Worm (Caenorhabditis elegans) whole organism, L2 larva: ENCODE measurements around the gene Y62H9A.8.

Experiments used
- F13H6.1 ChIP-seq: sonication (generic microtip); optimal IDR thresholded peaks from 2 replicates; lab custom pipeline; 2016; ENCODE audit warnings: missing genetic modification characterization, missing compliant biosample characterization
- Y55F3AM.14 ChIP-seq: fragments of 200-800 bp; sonication (Bioruptor generic); optimal IDR thresholded peaks from 2 replicates; lab custom pipeline; 2018; ENCODE audit warnings: mild to moderate bottlenecking, missing genetic modification characterization, missing compliant biosample characterization
- ZK546.5 ChIP-seq: sonication (generic microtip); optimal IDR thresholded peaks from 2 replicates; lab custom pipeline; 2017; ENCODE audit warnings: missing biosample characterization, missing genetic modification characterization
- alr-1 ChIP-seq: fragments of 150-350 bp; optimal IDR thresholded peaks from 2 replicates; lab custom pipeline; 2014; ENCODE audit warnings: missing biosample characterization, missing genetic modification characterization
- ama-1 ChIP-seq: fragments of 150-350 bp; optimal IDR thresholded peaks from 2 replicates; lab custom pipeline; 2018; ENCODE audit warnings: inconsistent platforms
- blmp-1 ChIP-seq: sonication (generic microtip); optimal IDR thresholded peaks from 2 replicates; lab custom pipeline; 2017; ENCODE audit warnings: missing genetic modification characterization, mild to moderate bottlenecking, missing compliant biosample characterization, antibody characterized with exemption, moderate library complexity; ENCODE audit not compliant: insufficient read depth
- ceh-16 ChIP-seq: fragments of 150-350 bp; optimal IDR thresholded peaks from 2 replicates; lab custom pipeline; 2014; ENCODE audit warnings: missing biosample characterization, missing genetic modification characterization
- ceh-82 ChIP-seq: fragments of 150-350 bp; optimal IDR thresholded peaks from 2 replicates; lab custom pipeline; 2014; ENCODE audit warnings: missing biosample characterization, missing genetic modification characterization
- crh-2 ChIP-seq: sonication (generic microtip); optimal IDR thresholded peaks from 2 replicates; lab custom pipeline; 2017; ENCODE audit warnings: missing biosample characterization, missing genetic modification characterization
- dmd-4 ChIP-seq: sonication (generic microtip); optimal IDR thresholded peaks from 2 replicates; lab custom pipeline; 2017; ENCODE audit warnings: missing biosample characterization, missing genetic modification characterization
- egl-27 ChIP-seq: sonication (generic microtip); optimal IDR thresholded peaks from 3 replicates; lab custom pipeline; 2017; ENCODE audit warnings: missing biosample characterization, missing genetic modification reagents, missing genetic modification characterization
- elt-1 ChIP-seq: fragments of 150-350 bp; optimal IDR thresholded peaks from 2 replicates; lab custom pipeline; 2014; ENCODE audit warnings: missing biosample characterization, missing genetic modification characterization
- fos-1 ChIP-seq: fragments of 150-350 bp; optimal IDR thresholded peaks from 2 replicates; lab custom pipeline; 2014; ENCODE audit warnings: missing biosample characterization, missing genetic modification characterization
- gmeb-1 ChIP-seq: fragments of 150-350 bp; optimal IDR thresholded peaks from 2 replicates; lab custom pipeline; 2014; ENCODE audit warnings: missing biosample characterization, missing genetic modification characterization
- lin-13 ChIP-seq: fragments of 150-350 bp; optimal IDR thresholded peaks from 2 replicates; lab custom pipeline; 2014; ENCODE audit warnings: missing biosample characterization, missing genetic modification reagents, missing genetic modification characterization
- lin-39 ChIP-seq: fragments of 150-350 bp; optimal IDR thresholded peaks from 2 replicates; lab custom pipeline; 2014; ENCODE audit warnings: missing biosample characterization, missing genetic modification reagents, missing genetic modification characterization
- mab-5 ChIP-seq: fragments of 150-350 bp; optimal IDR thresholded peaks from 2 replicates; lab custom pipeline; 2014; ENCODE audit warnings: missing biosample characterization, missing genetic modification characterization
- nhr-10 ChIP-seq: sonication (generic microtip); optimal IDR thresholded peaks from 2 replicates; lab custom pipeline; 2017; ENCODE audit warnings: missing biosample characterization, missing genetic modification characterization
- nhr-11 ChIP-seq: fragments of 150-350 bp; optimal IDR thresholded peaks from 2 replicates; lab custom pipeline; 2014; ENCODE audit warnings: missing biosample characterization, missing genetic modification characterization
- nhr-12 ChIP-seq: fragments of 150-350 bp; optimal IDR thresholded peaks from 2 replicates; lab custom pipeline; 2014; ENCODE audit warnings: missing biosample characterization, missing genetic modification characterization
- nhr-21 ChIP-seq: fragments of 150-350 bp; optimal IDR thresholded peaks from 2 replicates; lab custom pipeline; 2014; ENCODE audit warnings: missing biosample characterization, missing genetic modification characterization
- nhr-237 ChIP-seq: fragments of 150-350 bp; optimal IDR thresholded peaks from 2 replicates; lab custom pipeline; 2014; ENCODE audit warnings: missing biosample characterization, missing genetic modification characterization
- nhr-25 ChIP-seq: fragments of 150-350 bp; sonication (generic microtip); optimal IDR thresholded peaks from 3 replicates; lab custom pipeline; 2014; ENCODE audit warnings: missing biosample characterization, missing genetic modification characterization
- nhr-6 ChIP-seq: fragments of 150-350 bp; optimal IDR thresholded peaks from 2 replicates; lab custom pipeline; 2014; ENCODE audit warnings: missing biosample characterization, missing genetic modification characterization
- nhr-77 ChIP-seq: fragments of 150-350 bp; optimal IDR thresholded peaks from 2 replicates; lab custom pipeline; 2014; ENCODE audit warnings: missing biosample characterization, missing genetic modification characterization
- peb-1 ChIP-seq: fragments of 150-350 bp; optimal IDR thresholded peaks from 2 replicates; lab custom pipeline; 2014; ENCODE audit warnings: missing biosample characterization, missing genetic modification characterization
- sem-4 ChIP-seq: fragments of 150-350 bp; optimal IDR thresholded peaks from 2 replicates; lab custom pipeline; 2014; ENCODE audit warnings: missing biosample characterization, missing genetic modification reagents, missing genetic modification characterization
- skn-1 ChIP-seq: sonication (generic microtip); optimal IDR thresholded peaks from 2 replicates; lab custom pipeline; 2017; ENCODE audit warnings: missing biosample characterization, missing genetic modification characterization
- sma-9 ChIP-seq, 2 experiments: fragments of 150-350 bp in 1 of 2; sonication (generic microtip) in 1 of 2; optimal IDR thresholded peaks; 2 replicates each; lab custom pipeline; 2014 to 2016; ENCODE audit warnings: missing genetic modification characterization in 2 of 2, mild to moderate bottlenecking in 1 of 2, missing biosample characterization in 1 of 2, missing compliant biosample characterization in 1 of 2, missing genetic modification reagents in 1 of 2, moderate library complexity in 1 of 2
- unc-39 ChIP-seq: fragments of 150-350 bp; optimal IDR thresholded peaks from 2 replicates; lab custom pipeline; 2014; ENCODE audit warnings: missing biosample characterization, missing genetic modification characterization
- unc-55 ChIP-seq: fragments of 150-350 bp; sonication (generic microtip); optimal IDR thresholded peaks from 3 replicates; lab custom pipeline; 2014; ENCODE audit warnings: missing biosample characterization, missing genetic modification reagents, missing genetic modification characterization
- unc-62 ChIP-seq: fragments of 150-350 bp; optimal IDR thresholded peaks from 2 replicates; lab custom pipeline; 2014; ENCODE audit warnings: missing biosample characterization, missing genetic modification reagents, missing genetic modification characterization
- ztf-1 ChIP-seq: fragments of 200-800 bp; sonication (Bioruptor generic); conservative IDR thresholded peaks from 2 replicates; pipeline ENCODE4 v1.3.6; 2022; ENCODE audit warnings: missing genetic modification characterization, missing compliant biosample characterization
- ztf-11 ChIP-seq: sonication (generic microtip); optimal IDR thresholded peaks from 2 replicates; lab custom pipeline; 2017; ENCODE audit warnings: missing biosample characterization, missing genetic modification characterization
- ztf-4 ChIP-seq: fragments of 150-350 bp; optimal IDR thresholded peaks from 2 replicates; lab custom pipeline; 2014; ENCODE audit warnings: missing biosample characterization, missing genetic modification characterization

Gene Y62H9A.8

DNA sequence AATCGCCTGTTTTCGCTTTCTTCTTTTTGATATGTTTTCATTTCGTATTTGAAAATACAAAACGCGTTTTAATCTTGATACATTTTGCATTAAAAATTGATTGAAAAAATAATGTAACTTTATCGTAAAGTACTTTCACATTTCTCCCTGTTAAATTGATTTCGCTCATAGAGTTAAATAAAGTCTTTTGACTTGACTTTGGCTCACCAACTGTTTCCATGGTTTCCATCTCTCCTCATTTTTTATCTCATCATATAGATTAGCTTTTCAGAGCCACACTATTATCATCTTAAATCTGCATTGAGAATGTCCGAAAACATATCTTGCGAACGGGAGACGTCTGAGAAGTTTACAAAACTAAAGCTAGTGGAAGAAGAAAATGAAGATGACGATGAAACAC lies 28.9 kb downstream of the Y62H9A.8 start, which contains the start of gene F54F7.10:
TSS of gene F54F7.10 (plus strand) at position 301 of the 400 bp plus-strand sequence.
- TF ChIP-seq nhr-12 (no peak), nhr-25 (no peak), blmp-1 (tag; lab: Kevin White, UChicago) (no peak), peb-1 (tag; lab: Kevin White, UChicago) (no peak), ztf-11 (no peak), nhr-237 (tag; lab: Kevin White, UChicago) (no peak), ceh-16 (tag; lab: Kevin White, UChicago) (no peak), dmd-4 (tag; lab: Kevin White, UChicago) (no peak), unc-62 (GFP tag; lab: Kevin White, UChicago) (no peak), nhr-77 (tag; lab: Kevin White, UChicago) (no peak), F13H6.1 (tag; lab: Kevin White, UChicago) (no peak), gmeb-1 (no peak), elt-1 (tag; lab: Kevin White, UChicago) (no peak), sem-4 (tag; lab: Kevin White, UChicago) (no peak), crh-2 (tag; lab: Kevin White, UChicago) (no peak), nhr-21 (tag; lab: Kevin White, UChicago) (no peak), ztf-4 (tag; lab: Kevin White, UChicago) (no peak), ama-1 (lab: Kevin White, UChicago) (no peak), unc-39 (tag; lab: Kevin White, UChicago) (no peak)

DNA sequence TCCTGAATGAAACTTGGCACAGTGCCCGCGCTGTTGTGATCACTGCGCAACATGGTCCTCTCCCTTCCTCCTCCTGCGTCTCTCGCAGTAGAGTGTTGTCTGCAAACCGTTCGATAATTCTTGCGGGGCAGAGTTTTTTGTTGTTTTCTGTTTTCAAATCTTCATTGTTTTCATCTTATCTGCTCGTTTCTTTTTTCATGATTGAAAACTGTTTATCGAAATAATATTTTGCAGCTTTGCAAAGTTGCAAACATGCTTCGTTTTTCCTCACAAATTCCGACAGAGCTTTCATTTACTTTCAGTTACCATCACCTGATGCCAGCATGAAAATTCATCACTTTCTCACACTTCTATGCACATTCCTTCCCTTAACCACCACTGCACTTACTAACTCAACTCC lies 35.0 kb downstream of the Y62H9A.8 start, which contains the start of gene mes-1:
TSS of gene mes-1 (plus strand) at position 301 of the 400 bp plus-strand sequence.
- TF ChIP-seq nhr-6 (tag; lab: Kevin White, UChicago): no peak
- no peak for TF ChIP-seq fos-1 (tag; lab: Kevin White, UChicago)
- no peak for TF ChIP-seq ztf-1
- no peak for TF ChIP-seq skn-1
- no peak for TF ChIP-seq F13H6.1 (tag; lab: Kevin White, UChicago)
- no peak for TF ChIP-seq mab-5 (tag; lab: Kevin White, UChicago)
- no peak for TF ChIP-seq nhr-21 (tag; lab: Kevin White, UChicago)
- TF ChIP-seq egl-27 (tag; lab: Kevin White, UChicago): no peak
- no peak for TF ChIP-seq Y55F3AM.14
- no peak for TF ChIP-seq peb-1 (tag; lab: Kevin White, UChicago)
- no peak for TF ChIP-seq elt-1 (tag; lab: Kevin White, UChicago)
- no peak for TF ChIP-seq ceh-82 (tag; lab: Kevin White, UChicago)
- TF ChIP-seq alr-1 (tag; lab: Kevin White, UChicago): no peak
- no peak for TF ChIP-seq lin-39 (tag; lab: Kevin White, UChicago)
- TF ChIP-seq nhr-11: no peak
- no peak for TF ChIP-seq sma-9 (GFP tag; optimal IDR thresholded peaks at IDR 0.05; lab: Kevin White, UChicago)
- TF ChIP-seq sma-9 (tag; optimal IDR thresholded peaks at IDR 0.05; lab: Kevin White, UChicago): no peak
- no peak for TF ChIP-seq dmd-4 (tag; lab: Kevin White, UChicago)

DNA sequence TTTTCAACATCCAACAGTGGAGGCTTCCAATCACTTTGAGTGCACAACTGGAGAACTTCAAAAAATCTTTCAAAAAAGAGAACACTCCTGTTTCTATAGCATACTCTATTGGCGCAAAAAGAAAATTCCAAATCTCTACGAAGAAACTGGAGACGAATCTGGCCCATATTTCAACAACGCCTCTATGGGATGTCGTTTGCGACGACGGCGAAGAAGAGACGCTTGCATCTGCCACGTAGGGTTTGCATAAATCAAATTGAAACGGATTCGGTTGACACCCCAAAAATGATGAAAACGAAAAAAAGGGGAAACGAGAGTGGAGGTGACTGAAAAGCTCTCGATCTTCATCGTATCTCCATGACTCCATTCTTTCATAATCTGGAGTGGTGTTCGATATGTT lies 36.0 kb downstream of the Y62H9A.8 start:
- TF ChIP-seq dmd-4 (tag; lab: Kevin White, UChicago) (no peak), unc-55 (GFP tag; lab: Kevin White, UChicago) (no peak), ztf-4 (tag; lab: Kevin White, UChicago) (no peak), fos-1 (tag; lab: Kevin White, UChicago) (no peak), nhr-77 (tag; lab: Kevin White, UChicago) (no peak), nhr-10 (no peak)
- TF ChIP-seq, all 48 proteins: peak for 0

DNA sequence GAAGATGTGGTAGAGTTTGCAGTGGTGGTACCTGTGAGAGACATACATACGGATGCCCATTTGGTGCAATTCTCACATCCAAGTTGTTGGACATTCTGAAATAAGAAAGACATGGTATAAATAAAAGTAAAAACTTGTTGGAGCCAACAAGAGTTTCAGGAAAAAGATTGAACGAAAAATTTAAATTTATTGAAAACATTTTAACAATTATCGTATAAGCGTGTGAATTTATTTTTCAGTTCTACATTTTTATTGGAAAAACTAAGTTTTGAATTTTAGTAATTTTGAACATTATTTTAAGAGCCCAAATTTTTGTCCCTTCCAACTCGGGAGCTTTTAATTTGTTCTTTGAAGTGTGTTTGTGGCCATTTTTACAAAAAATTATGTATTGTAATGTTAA lies 37.3 kb downstream of the Y62H9A.8 start, which contains the start of gene F54F7.8:
TSS of gene F54F7.8 (minus strand) at position 101 of the 400 bp plus-strand sequence.
- TF ChIP-seq lin-13 (GFP tag; lab: Kevin White, UChicago) (no peak), peb-1 (tag; lab: Kevin White, UChicago) (no peak), nhr-237 (tag; lab: Kevin White, UChicago) (no peak), ZK546.5 (tag; lab: Kevin White, UChicago) (no peak), skn-1 (no peak), blmp-1 (tag; lab: Kevin White, UChicago) (no peak)
